Fruit fly (Drosophila melanogaster) whole organism, embryonic: ENCODE results near the gene CG1998.

Source experiments
- CG10366 ChIP-seq: fragments of 200-800 bp; sonication (Bioruptor generic); IDR thresholded peaks from 2 replicates; pipeline ENCODE4 v1.3.6; 2022; ENCODE audit warnings: missing biosample characterization, missing genetic modification characterization
- CG11504 ChIP-seq: fragments of 200-800 bp; sonication (Bioruptor generic); optimal IDR thresholded peaks from 3 replicates; lab custom pipeline; 2019; ENCODE audit warnings: missing biosample characterization, mild to moderate bottlenecking, missing genetic modification characterization, moderate library complexity
- CG12299 ChIP-seq: fragments of 200-800 bp; sonication (Bioruptor generic); optimal IDR thresholded peaks from 2 replicates; lab custom pipeline; 2018; ENCODE audit warnings: missing biosample characterization, mild to moderate bottlenecking, missing genetic modification characterization
- CG12659 ChIP-seq: fragments of 200-800 bp; sonication (Bioruptor generic); optimal IDR thresholded peaks from 3 replicates; lab custom pipeline; 2017; ENCODE audit warnings: mild to moderate bottlenecking, missing biosample characterization, missing genetic modification reagents, missing genetic modification characterization
- CG13123 ChIP-seq: fragments of 200-800 bp; sonication (Bioruptor generic); optimal IDR thresholded peaks from 2 replicates; lab custom pipeline; 2016; ENCODE audit warnings: missing biosample characterization, missing genetic modification characterization
- CG13775 ChIP-seq: fragments of 200-800 bp; sonication (Bioruptor generic); optimal IDR thresholded peaks from 3 replicates; lab custom pipeline; 2017; ENCODE audit warnings: missing biosample characterization, mild to moderate bottlenecking, missing genetic modification characterization
- CG14860 ChIP-seq: fragments of 200-800 bp; sonication (Bioruptor generic); IDR thresholded peaks from 3 replicates; pipeline ENCODE4 v1.3.6; 2022; ENCODE audit warnings: missing biosample characterization, missing genetic modification characterization; ENCODE audit not compliant: partially characterized antibody
- CG14965 ChIP-seq: fragments of 200-800 bp; sonication (Bioruptor generic); optimal IDR thresholded peaks from 2 replicates; lab custom pipeline; 2016; ENCODE audit warnings: missing biosample characterization, missing genetic modification characterization, borderline replicate concordance
- CG1792 ChIP-seq: fragments of 200-800 bp; sonication (Bioruptor generic); optimal IDR thresholded peaks from 2 replicates; lab custom pipeline; 2016; ENCODE audit warnings: missing biosample characterization, missing genetic modification characterization
- CG2116 ChIP-seq: fragments of 200-800 bp; sonication (Bioruptor generic); optimal IDR thresholded peaks from 3 replicates; lab custom pipeline; 2018; ENCODE audit warnings: missing biosample characterization, mild to moderate bottlenecking, missing genetic modification characterization
- CG30403 ChIP-seq: fragments of 200-800 bp; sonication (Bioruptor generic); optimal IDR thresholded peaks from 3 replicates; lab custom pipeline; 2016; ENCODE audit warnings: missing biosample characterization, missing genetic modification characterization
- CG31388 ChIP-seq: fragments of 200-800 bp; sonication (Bioruptor generic); optimal IDR thresholded peaks from 2 replicates; lab custom pipeline; 2016; ENCODE audit warnings: missing biosample characterization, missing genetic modification characterization
- CG43689 ChIP-seq: fragments of 200-800 bp; sonication (Bioruptor generic); IDR thresholded peaks from 2 replicates; pipeline ENCODE4 v1.3.6; 2022; ENCODE audit warnings: missing biosample characterization, missing genetic modification characterization
- CG5953 ChIP-seq: fragments of 200-800 bp; sonication (Bioruptor generic); IDR thresholded peaks from 2 replicates; pipeline ENCODE4 v1.3.6; 2022; ENCODE audit warnings: missing biosample characterization, missing genetic modification characterization
- CG6689 ChIP-seq: fragments of 200-800 bp; sonication (Bioruptor generic); IDR thresholded peaks from 2 replicates; pipeline ENCODE4 v1.3.6; 2022; ENCODE audit warnings: missing biosample characterization, missing genetic modification characterization
- CG6854 ChIP-seq: fragments of 200-800 bp; sonication (Bioruptor generic); optimal IDR thresholded peaks from 3 replicates; lab custom pipeline; 2017; ENCODE audit warnings: missing biosample characterization, mild to moderate bottlenecking, missing genetic modification characterization
- CG7786 ChIP-seq: fragments of 200-800 bp; sonication (Bioruptor generic); optimal IDR thresholded peaks from 2 replicates; lab custom pipeline; 2016; ENCODE audit warnings: missing biosample characterization, missing genetic modification characterization
- CG8290 ChIP-seq, 3 experiments: fragments of 200-800 bp; sonication (Bioruptor generic); optimal IDR thresholded peaks; 2 replicates each; lab custom pipeline; 2016 to 2019; ENCODE audit warnings: missing biosample characterization in 3 of 3, missing genetic modification characterization in 3 of 3, mild to moderate bottlenecking in 2 of 3, moderate library complexity in 1 of 3
- CG8359 ChIP-seq: fragments of 200-800 bp; sonication (Bioruptor generic); optimal IDR thresholded peaks from 2 replicates; lab custom pipeline; 2017; ENCODE audit warnings: missing biosample characterization, mild to moderate bottlenecking, missing genetic modification characterization, borderline replicate concordance
- CG9727 ChIP-seq: fragments of 200-800 bp; sonication (Bioruptor generic); optimal IDR thresholded peaks from 3 replicates; lab custom pipeline; 2017; ENCODE audit warnings: missing biosample characterization, mild to moderate bottlenecking, missing genetic modification characterization
- Dip2 ChIP-seq: fragments of 200-800 bp; sonication (Bioruptor generic); IDR thresholded peaks from 2 replicates; pipeline ENCODE4 v1.3.6; 2022; ENCODE audit warnings: missing biosample characterization, missing genetic modification characterization
- Drgx ChIP-seq: fragments of 200-800 bp; sonication (Bioruptor generic); IDR thresholded peaks from 2 replicates; pipeline ENCODE4 v1.3.6; 2022; ENCODE audit warnings: missing biosample characterization, missing genetic modification characterization
- ERR ChIP-seq: fragments of 200-800 bp; sonication (Bioruptor generic); optimal IDR thresholded peaks from 2 replicates; lab custom pipeline; 2016; ENCODE audit warnings: missing biosample characterization, missing genetic modification characterization
- Hand ChIP-seq: fragments of 200-800 bp; sonication (Bioruptor generic); optimal IDR thresholded peaks from 2 replicates; lab custom pipeline; 2017; ENCODE audit warnings: mild to moderate bottlenecking, missing biosample characterization, missing genetic modification reagents, missing genetic modification characterization
- Max ChIP-seq: fragments of 200-800 bp; sonication (Bioruptor generic); optimal IDR thresholded peaks from 2 replicates; lab custom pipeline; 2016; ENCODE audit warnings: missing biosample characterization, mild to moderate bottlenecking, missing genetic modification characterization
- Meics ChIP-seq: fragments of 200-800 bp; sonication (Bioruptor generic); optimal IDR thresholded peaks from 2 replicates; lab custom pipeline; 2017; ENCODE audit warnings: missing biosample characterization, mild to moderate bottlenecking, missing genetic modification characterization
- NC2α ChIP-seq: fragments of 200-800 bp; sonication (Bioruptor generic); optimal IDR thresholded peaks from 2 replicates; lab custom pipeline; 2016; ENCODE audit warnings: missing biosample characterization, missing genetic modification characterization
- NK7.1 ChIP-seq: fragments of 200-800 bp; sonication (Bioruptor generic); optimal IDR thresholded peaks from 3 replicates; lab custom pipeline; 2016; ENCODE audit warnings: missing biosample characterization, missing genetic modification characterization
- Sox102F ChIP-seq: fragments of 200-800 bp; sonication (Bioruptor generic); optimal IDR thresholded peaks from 2 replicates; lab custom pipeline; 2018; ENCODE audit warnings: missing biosample characterization, mild to moderate bottlenecking, missing genetic modification characterization, moderate library complexity
- Ssrp ChIP-seq: fragments of 200-800 bp; sonication (Bioruptor generic); optimal IDR thresholded peaks from 2 replicates; lab custom pipeline; 2018; ENCODE audit warnings: missing biosample characterization, mild to moderate bottlenecking, missing genetic modification characterization, moderate library complexity
- Trl ChIP-seq, 3 experiments: fragments of >200 bp in 2 of 3; fragments of 200-800 bp in 1 of 3; sonication (Bioruptor generic) in 1 of 3; optimal IDR thresholded peaks; 2 replicates in 1 of 3; 3 replicates in 2 of 3; lab custom pipeline; 2016 to 2017; ENCODE audit warnings: missing biosample characterization in 1 of 3, missing genetic modification characterization in 1 of 3
- bab2 ChIP-seq: fragments of 200-800 bp; sonication (Bioruptor generic); optimal IDR thresholded peaks from 2 replicates; lab custom pipeline; 2016; ENCODE audit warnings: missing biosample characterization, missing genetic modification characterization
- da ChIP-seq: fragments of 200-800 bp; sonication (Bioruptor generic); optimal IDR thresholded peaks from 2 replicates; lab custom pipeline; 2016; ENCODE audit warnings: missing biosample characterization, missing genetic modification characterization
- dm ChIP-seq: fragments of 200-800 bp; sonication (Bioruptor generic); optimal IDR thresholded peaks from 3 replicates; lab custom pipeline; 2016; ENCODE audit warnings: missing biosample characterization, missing genetic modification characterization
- dysf ChIP-seq: fragments of 200-800 bp; sonication (Bioruptor generic); IDR thresholded peaks from 3 replicates; pipeline ENCODE4 v1.3.6; 2022; ENCODE audit warnings: missing biosample characterization, missing genetic modification characterization
- esg ChIP-seq: fragments of 200-800 bp; sonication (Bioruptor generic); conservative IDR thresholded peaks from 2 replicates; pipeline ENCODE4 v1.3.6; 2022; ENCODE audit warnings: missing biosample characterization, missing genetic modification characterization
- ftz-f1 ChIP-seq: fragments of 200-800 bp; sonication (Bioruptor generic); optimal IDR thresholded peaks from 2 replicates; lab custom pipeline; 2016; ENCODE audit warnings: missing biosample characterization, missing genetic modification characterization
- gcm2 ChIP-seq: fragments of 200-800 bp; sonication (Bioruptor generic); optimal IDR thresholded peaks from 2 replicates; lab custom pipeline; 2016; ENCODE audit warnings: missing biosample characterization, missing genetic modification characterization
- grau ChIP-seq: fragments of 200-800 bp; optimal IDR thresholded peaks from 3 replicates; lab custom pipeline; 2019; ENCODE audit warnings: missing biosample characterization, mild to moderate bottlenecking, missing genetic modification characterization, moderate library complexity
- gro ChIP-seq: fragments of 200-800 bp; sonication (Bioruptor generic); optimal IDR thresholded peaks from 2 replicates; lab custom pipeline; 2016; ENCODE audit warnings: missing biosample characterization, missing genetic modification characterization
- klu ChIP-seq: fragments of 200-800 bp; sonication (Bioruptor generic); IDR thresholded peaks from 2 replicates; pipeline ENCODE4 v1.3.6; 2022; ENCODE audit warnings: missing biosample characterization, missing genetic modification characterization
- lmd ChIP-seq: fragments of 200-800 bp; sonication (Bioruptor generic); IDR thresholded peaks from 2 replicates; pipeline ENCODE4 v1.3.6; 2022; ENCODE audit warnings: missing biosample characterization, missing genetic modification characterization
- nmo ChIP-seq: fragments of 200-800 bp; sonication (Bioruptor generic); optimal IDR thresholded peaks from 2 replicates; lab custom pipeline; 2018; ENCODE audit warnings: missing biosample characterization, mild to moderate bottlenecking, missing genetic modification characterization, moderate library complexity
- ranshi ChIP-seq: fragments of 200-800 bp; sonication (Bioruptor generic); IDR thresholded peaks from 2 replicates; pipeline ENCODE4 v1.3.6; 2022; ENCODE audit warnings: missing biosample characterization, missing genetic modification characterization
- salm ChIP-seq: fragments of 200-800 bp; sonication (Bioruptor generic); optimal IDR thresholded peaks from 2 replicates; lab custom pipeline; 2018; ENCODE audit warnings: missing biosample characterization, mild to moderate bottlenecking, missing genetic modification characterization
- shn ChIP-seq: fragments of 200-800 bp; sonication (Bioruptor generic); optimal IDR thresholded peaks from 3 replicates; lab custom pipeline; 2016; ENCODE audit warnings: missing biosample characterization, missing genetic modification characterization
- slou ChIP-seq: fragments of 200-800 bp; sonication (Bioruptor generic); optimal IDR thresholded peaks from 3 replicates; lab custom pipeline; 2016; ENCODE audit warnings: missing biosample characterization, missing genetic modification characterization
- sna ChIP-seq: fragments of 200-800 bp; sonication (Bioruptor generic); IDR thresholded peaks from 2 replicates; pipeline ENCODE4 v1.3.6; 2022; ENCODE audit warnings: missing biosample characterization, missing genetic modification characterization; ENCODE audit not compliant: partially characterized antibody
- tgo ChIP-seq: fragments of 200-800 bp; sonication (Bioruptor generic); IDR thresholded peaks from 3 replicates; pipeline ENCODE4 v1.3.6; 2022; ENCODE audit warnings: missing biosample characterization, missing genetic modification characterization
- vfl ChIP-seq: fragments of 200-800 bp; sonication (Bioruptor generic); optimal IDR thresholded peaks from 2 replicates; lab custom pipeline; 2016; ENCODE audit warnings: missing biosample characterization, missing genetic modification characterization

CG1998 gene

dm6 chrX:13447438-13447837 is 34.6 kb upstream of the CG1998 start (continued):
- TF ChIP-seq sna (no peak), esg (GFP tag; lab: Robert Waterston, UW) (peak; percentile 38; the same call in 1 of the 2 replicates), ftz-f1 (GFP tag; lab: Kevin White, UChicago) (no peak), tgo (GFP tag; lab: Robert Waterston, UW) (no peak), salm (tag; lab: Kevin White, UChicago) (no peak), Trl (optimal IDR thresholded peaks at IDR 0.05; lab: Kevin White, UChicago) (peak in 1 of 2 experiments; percentile 4), Trl (GFP tag; optimal IDR thresholded peaks at IDR 0.05; lab: Kevin White, UChicago) (no peak), CG14860 (no peak), CG6854 (GFP tag; lab: Kevin White, UChicago) (no peak), ERR (GFP tag; lab: Kevin White, UChicago) (no peak), dm (GFP tag; lab: Kevin White, UChicago) (no peak), CG30403 (no peak), CG1792 (no peak), CG12659 (GFP tag; lab: Kevin White, UChicago) (no peak), Drgx (GFP tag; lab: Robert Waterston, UW) (0 out of 2 replicates have a peak, but pooled peaks have one; percentile 25), nmo (GFP tag; lab: Kevin White, UChicago) (peak; percentile 11), Meics (peak; percentile 1), CG31388 (no peak), Ssrp (tag; lab: Kevin White, UChicago) (no peak), CG14965 (GFP tag; lab: Kevin White, UChicago) (no peak), CG8290 (GFP tag; optimal IDR thresholded peaks at IDR 0.05; lab: Kevin White, UChicago) (no peak), CG8290 (tag; optimal IDR thresholded peaks at IDR 0.05; lab: Kevin White, UChicago) (peak in 1 of 2 experiments; percentile 25), CG7786 (GFP tag; lab: Kevin White, UChicago) (no peak), CG5953 (GFP tag; lab: Robert Waterston, UW) (no peak), da (no peak), gro (GFP tag; lab: Kevin White, UChicago) (no peak), CG13775 (GFP tag; lab: Kevin White, UChicago) (no peak), dysf (GFP tag; lab: Robert Waterston, UW) (peak; percentile 56; the same call in 2 of the 3 replicates), Hand (no peak), Dip2 (GFP tag; lab: Robert Waterston, UW) (no peak), Max (GFP tag; lab: Kevin White, UChicago) (no peak), CG6689 (GFP tag; lab: Robert Waterston, UW) (no peak), CG11504 (tag; lab: Kevin White, UChicago) (peak; percentile 34), CG2116 (GFP tag; lab: Kevin White, UChicago) (no peak), bab2 (GFP tag; lab: Kevin White, UChicago) (no peak), Sox102F (GFP tag; lab: Kevin White, UChicago) (peak; percentile 49), slou (no peak), CG43689 (GFP tag; lab: Robert Waterston, UW) (0 out of 2 replicates have a peak, but pooled peaks have one; percentile 10), lmd (peak; percentile 46; the same call in 1 of the 2 replicates), CG13123 (GFP tag; lab: Kevin White, UChicago) (no peak), CG12299 (tag; lab: Kevin White, UChicago) (no peak), gcm2 (GFP tag; lab: Kevin White, UChicago) (no peak), NC2α (GFP tag; lab: Kevin White, UChicago) (no peak), CG8359 (GFP tag; lab: Kevin White, UChicago) (no peak), CG9727 (no peak), shn (no peak), CG10366 (GFP tag; lab: Robert Waterston, UW) (peak; percentile 32; the same call in 1 of the 2 replicates), NK7.1 (GFP tag; lab: Kevin White, UChicago) (no peak), grau (tag; lab: Kevin White, UChicago) (peak; percentile 42), ranshi (GFP tag; lab: Robert Waterston, UW) (peak; percentile 47; the same call in 1 of the 2 replicates), vfl (GFP tag; lab: Kevin White, UChicago) (no peak), klu (GFP tag; lab: Robert Waterston, UW) (no peak)
